Fruit fly (Drosophila melanogaster) whole organism, embryonic: Measurements from ENCODE around the gene CG31388.
A peak's percentile ranks its signal among the peaks of the same experiment; 100 is the strongest.

Source experiments
- B-H2 ChIP-seq: fragments of 200-800 bp; sonication (Bioruptor generic); optimal IDR thresholded peaks from 2 replicates; lab custom pipeline; 2018; ENCODE audit warnings: missing biosample characterization, mild to moderate bottlenecking, missing genetic modification characterization
- CG10321 ChIP-seq: fragments of 200-800 bp; sonication (Bioruptor generic); IDR thresholded peaks from 2 replicates; pipeline ENCODE4 v1.3.6; 2022; ENCODE audit warnings: missing biosample characterization, missing genetic modification characterization
- CG10462 ChIP-seq: fragments of 200-800 bp; sonication (Bioruptor generic); optimal IDR thresholded peaks from 2 replicates; lab custom pipeline; 2016; ENCODE audit warnings: missing biosample characterization, missing genetic modification characterization
- CG10543 ChIP-seq: fragments of 200-800 bp; sonication (Bioruptor generic); optimal IDR thresholded peaks from 3 replicates; lab custom pipeline; 2017; ENCODE audit warnings: missing biosample characterization, mild to moderate bottlenecking, missing genetic modification characterization, moderate library complexity
- CG11695 ChIP-seq: fragments of 200-800 bp; sonication (Bioruptor generic); IDR thresholded peaks from 3 replicates; pipeline ENCODE4 v1.3.6; 2022; ENCODE audit warnings: missing biosample characterization, missing genetic modification characterization
- CG12104 ChIP-seq: fragments of 200-800 bp; sonication (Bioruptor generic); optimal IDR thresholded peaks from 3 replicates; lab custom pipeline; 2016; ENCODE audit warnings: missing biosample characterization, missing genetic modification characterization
- CG12769 ChIP-seq: fragments of 200-800 bp; sonication (Bioruptor generic); optimal IDR thresholded peaks from 2 replicates; lab custom pipeline; 2019; ENCODE audit warnings: missing biosample characterization, mild to moderate bottlenecking, missing genetic modification characterization, moderate library complexity
- CG14050 ChIP-seq: fragments of 200-800 bp; sonication (Bioruptor generic); IDR thresholded peaks from 3 replicates; pipeline ENCODE4 v1.3.6; 2022; ENCODE audit warnings: missing biosample characterization, missing genetic modification characterization
- CG14710 ChIP-seq: fragments of 200-800 bp; sonication (Bioruptor generic); optimal IDR thresholded peaks from 3 replicates; lab custom pipeline; 2019; ENCODE audit warnings: missing biosample characterization, mild to moderate bottlenecking, missing genetic modification characterization, moderate library complexity
- CG15269 ChIP-seq: fragments of 200-800 bp; sonication (Bioruptor generic); optimal IDR thresholded peaks from 2 replicates; lab custom pipeline; 2018; ENCODE audit warnings: missing biosample characterization, mild to moderate bottlenecking, missing genetic modification characterization, moderate library complexity
- CG15514 ChIP-seq: fragments of 200-800 bp; sonication (Bioruptor generic); optimal IDR thresholded peaks from 3 replicates; lab custom pipeline; 2017; ENCODE audit warnings: missing biosample characterization, missing genetic modification characterization, mild to moderate bottlenecking, moderate library complexity, missing genetic modification reagents
- CG18011 ChIP-seq: fragments of 200-800 bp; sonication (Bioruptor generic); optimal IDR thresholded peaks from 2 replicates; lab custom pipeline; 2017; ENCODE audit warnings: missing biosample characterization, missing genetic modification characterization, mild to moderate bottlenecking, moderate library complexity, missing genotype
- CG18262 ChIP-seq: fragments of 200-800 bp; optimal IDR thresholded peaks from 3 replicates; lab custom pipeline; 2019; ENCODE audit warnings: missing biosample characterization, mild to moderate bottlenecking, missing genetic modification characterization, moderate library complexity
- CG1832 ChIP-seq: fragments of 200-800 bp; sonication (Bioruptor generic); optimal IDR thresholded peaks from 2 replicates; lab custom pipeline; 2017; ENCODE audit warnings: missing biosample characterization, mild to moderate bottlenecking, missing genetic modification characterization, inconsistent platforms
- CG2116 ChIP-seq: fragments of 200-800 bp; sonication (Bioruptor generic); optimal IDR thresholded peaks from 3 replicates; lab custom pipeline; 2018; ENCODE audit warnings: missing biosample characterization, mild to moderate bottlenecking, missing genetic modification characterization
- CG31224 ChIP-seq: fragments of 200-800 bp; sonication (Bioruptor generic); IDR thresholded peaks from 2 replicates; pipeline ENCODE4 v1.3.6; 2022; ENCODE audit warnings: missing biosample characterization, missing genetic modification characterization
- CG34422 ChIP-seq: fragments of 200-800 bp; sonication (Bioruptor generic); IDR thresholded peaks from 3 replicates; pipeline ENCODE4 v1.3.6; 2022; ENCODE audit warnings: missing biosample characterization, missing genetic modification characterization
- CG4282 ChIP-seq: fragments of 200-800 bp; sonication (Bioruptor generic); optimal IDR thresholded peaks from 2 replicates; lab custom pipeline; 2016; ENCODE audit warnings: missing biosample characterization, missing genetic modification characterization
- CG9437 ChIP-seq: fragments of 200-800 bp; sonication (Bioruptor generic); optimal IDR thresholded peaks from 2 replicates; lab custom pipeline; 2018; ENCODE audit warnings: missing biosample characterization, mild to moderate bottlenecking, missing genetic modification characterization
- CHES-1-like ChIP-seq: fragments of 200-800 bp; sonication (Bioruptor generic); optimal IDR thresholded peaks from 2 replicates; lab custom pipeline; 2016; ENCODE audit warnings: missing biosample characterization, missing genetic modification characterization
- D19A ChIP-seq: fragments of 200-800 bp; optimal IDR thresholded peaks from 3 replicates; lab custom pipeline; 2019; ENCODE audit warnings: missing biosample characterization, mild to moderate bottlenecking, missing genetic modification characterization, moderate library complexity
- Dek ChIP-seq: fragments of 200-800 bp; sonication (Bioruptor generic); optimal IDR thresholded peaks from 3 replicates; lab custom pipeline; 2019; ENCODE audit warnings: missing biosample characterization, mild to moderate bottlenecking, missing genetic modification characterization, moderate library complexity
- Dp ChIP-seq: fragments of 200-800 bp; sonication (Bioruptor generic); optimal IDR thresholded peaks from 2 replicates; lab custom pipeline; 2018; ENCODE audit warnings: missing biosample characterization, mild to moderate bottlenecking, missing genetic modification characterization, moderate library complexity
- Gug ChIP-seq: fragments of 200-800 bp; sonication (Bioruptor generic); IDR thresholded peaks from 4 replicates; pipeline ENCODE4 v1.3.6; 2022; ENCODE audit warnings: missing biosample characterization, missing genetic modification characterization
- HLH54F ChIP-seq: fragments of 200-800 bp; sonication (Bioruptor generic); optimal IDR thresholded peaks from 3 replicates; lab custom pipeline; 2016; ENCODE audit warnings: missing biosample characterization, missing genetic modification characterization
- Kr ChIP-seq: fragments of 200-800 bp; sonication (Bioruptor generic); optimal IDR thresholded peaks from 2 replicates; lab custom pipeline; 2017; ENCODE audit warnings: missing biosample characterization, mild to moderate bottlenecking, missing genetic modification characterization
- MBD-R2 ChIP-seq: fragments of 200-800 bp; sonication (Bioruptor generic); IDR thresholded peaks from 2 replicates; pipeline ENCODE4 v1.3.6; 2022; ENCODE audit warnings: missing biosample characterization, missing genetic modification characterization
- Med ChIP-seq: fragments of 200-800 bp; sonication (Bioruptor generic); peaks from one replicate; lab custom pipeline; 2016; ENCODE audit warnings: missing biosample characterization, missing genetic modification characterization, mild to moderate bottlenecking, inconsistent platforms, moderate library complexity
- Meics ChIP-seq: fragments of 200-800 bp; sonication (Bioruptor generic); optimal IDR thresholded peaks from 2 replicates; lab custom pipeline; 2017; ENCODE audit warnings: missing biosample characterization, mild to moderate bottlenecking, missing genetic modification characterization
- Myb ChIP-seq: fragments of 200-800 bp; sonication (Bioruptor generic); optimal IDR thresholded peaks from 2 replicates; lab custom pipeline; 2016; ENCODE audit warnings: missing biosample characterization, missing genetic modification characterization
- NK7.1 ChIP-seq: fragments of 200-800 bp; sonication (Bioruptor generic); optimal IDR thresholded peaks from 3 replicates; lab custom pipeline; 2016; ENCODE audit warnings: missing biosample characterization, missing genetic modification characterization
- Nf-YB ChIP-seq: fragments of 200-800 bp; sonication (Bioruptor generic); optimal IDR thresholded peaks from 3 replicates; lab custom pipeline; 2019; ENCODE audit warnings: missing biosample characterization, mild to moderate bottlenecking, missing genetic modification characterization, moderate library complexity
- NfI ChIP-seq: fragments of 200-800 bp; sonication (Bioruptor generic); optimal IDR thresholded peaks from 3 replicates; lab custom pipeline; 2018; ENCODE audit warnings: missing biosample characterization, mild to moderate bottlenecking, missing genetic modification characterization, moderate library complexity
- Sox100B ChIP-seq: fragments of 200-800 bp; sonication (Bioruptor generic); optimal IDR thresholded peaks from 3 replicates; lab custom pipeline; 2018; ENCODE audit warnings: missing biosample characterization, mild to moderate bottlenecking, missing genetic modification characterization
- Taf1 ChIP-seq: fragments of 200-800 bp; sonication (Bioruptor generic); IDR thresholded peaks from 2 replicates; pipeline ENCODE4 v1.3.6; 2022; ENCODE audit warnings: missing biosample characterization, missing genetic modification characterization
- ac ChIP-seq: fragments of 200-800 bp; sonication (Bioruptor generic); optimal IDR thresholded peaks from 3 replicates; lab custom pipeline; 2017; ENCODE audit warnings: missing biosample characterization, mild to moderate bottlenecking, missing genetic modification characterization
- dmrt11E ChIP-seq: fragments of 200-800 bp; sonication (Bioruptor generic); optimal IDR thresholded peaks from 3 replicates; lab custom pipeline; 2018; ENCODE audit warnings: missing biosample characterization, mild to moderate bottlenecking, missing genetic modification characterization, moderate library complexity
- hkb ChIP-seq, 2 experiments: fragments of 200-800 bp in 1 of 2; fragments of >200 bp in 1 of 2; sonication (Bioruptor generic) in 1 of 2; IDR thresholded peaks in 1 of 2; optimal IDR thresholded peaks in 1 of 2; 2 replicates each; pipeline versions ENCODE4 v1.3.6 to Lab custom; 2017 to 2022; ENCODE audit warnings: missing biosample characterization in 1 of 2, missing genetic modification characterization in 1 of 2
- jigr1 ChIP-seq: fragments of 200-800 bp; sonication (Bioruptor generic); IDR thresholded peaks from 3 replicates; pipeline ENCODE4 v1.3.6; 2022; ENCODE audit warnings: missing biosample characterization, missing genetic modification characterization
- mirr ChIP-seq: fragments of 200-800 bp; sonication (Bioruptor generic); optimal IDR thresholded peaks from 3 replicates; lab custom pipeline; 2018; ENCODE audit warnings: missing biosample characterization, mild to moderate bottlenecking, missing genetic modification characterization
- nmo ChIP-seq: fragments of 200-800 bp; sonication (Bioruptor generic); optimal IDR thresholded peaks from 2 replicates; lab custom pipeline; 2018; ENCODE audit warnings: missing biosample characterization, mild to moderate bottlenecking, missing genetic modification characterization, moderate library complexity
- org-1 ChIP-seq: fragments of 200-800 bp; sonication (Bioruptor generic); optimal IDR thresholded peaks from 2 replicates; lab custom pipeline; 2017; ENCODE audit warnings: missing biosample characterization, missing genetic modification characterization
- pnt ChIP-seq: fragments of 200-800 bp; sonication (Bioruptor generic); optimal IDR thresholded peaks from 3 replicates; lab custom pipeline; 2016; ENCODE audit warnings: missing biosample characterization, missing genetic modification characterization
- run ChIP-seq: fragments of 200-800 bp; sonication (Bioruptor generic); optimal IDR thresholded peaks from 3 replicates; lab custom pipeline; 2018; ENCODE audit warnings: missing biosample characterization, mild to moderate bottlenecking, missing genetic modification characterization
- sd ChIP-seq: fragments of 200-800 bp; sonication (Bioruptor generic); optimal IDR thresholded peaks from 3 replicates; lab custom pipeline; 2018; ENCODE audit warnings: missing biosample characterization, mild to moderate bottlenecking, missing genetic modification characterization, moderate library complexity
- tio ChIP-seq: fragments of 200-800 bp; sonication (Bioruptor generic); optimal IDR thresholded peaks from 2 replicates; lab custom pipeline; 2017; ENCODE audit warnings: missing biosample characterization, missing genetic modification characterization, inconsistent platforms
- ttk ChIP-seq: fragments of 200-800 bp; sonication (Bioruptor generic); IDR thresholded peaks from 2 replicates; pipeline ENCODE4 v2.1.2; 2022; ENCODE audit warnings: missing biosample characterization, missing genetic modification characterization
- unc-4 ChIP-seq: fragments of 200-800 bp; sonication (Bioruptor generic); IDR thresholded peaks from 2 replicates; pipeline ENCODE4 v1.3.6; 2022; ENCODE audit warnings: missing biosample characterization, missing genetic modification characterization; ENCODE audit not compliant: partially characterized antibody
- unpg ChIP-seq: fragments of 200-800 bp; sonication (Bioruptor generic); optimal IDR thresholded peaks from 3 replicates; lab custom pipeline; 2018; ENCODE audit warnings: missing biosample characterization, mild to moderate bottlenecking, missing genetic modification characterization, moderate library complexity

CG31388 gene

dm6 chr3R:11214449-11214950 is 23.1 kb upstream of the CG31388 start, which contains the start of gene ZnT86D (continued):
- TF ChIP-seq D19A: peak; percentile 60
- peak; percentile 55 for TF ChIP-seq sd (tag; lab: Kevin White, UChicago)
- peak; percentile 75 for TF ChIP-seq Meics (GFP tag; lab: Kevin White, UChicago)
- peak; percentile 6 for TF ChIP-seq Dp (GFP tag; lab: Kevin White, UChicago)
- TF ChIP-seq Sox100B (GFP tag; lab: Kevin White, UChicago): peak; percentile 72
- peak; percentile 12 for TF ChIP-seq dmrt11E
- TF ChIP-seq Gug (GFP tag; lab: Robert Waterston, UW): peak; percentile 50; the same call in 2 of the 4 replicates
- TF ChIP-seq CG18262 (tag; lab: Kevin White, UChicago): peak; percentile 69
- peak; percentile 8 for TF ChIP-seq CG18011 (GFP tag; lab: Kevin White, UChicago)
- TF ChIP-seq jigr1 (GFP tag; lab: Robert Waterston, UW): no peak
- peak; percentile 75 for TF ChIP-seq HLH54F (GFP tag; lab: Kevin White, UChicago)
- peak; percentile 72 for TF ChIP-seq CG15269
- no peak for TF ChIP-seq CG31224 (GFP tag; lab: Robert Waterston, UW)
- TF ChIP-seq Med (GFP tag; lab: Kevin White, UChicago): peak; percentile 95
- TF ChIP-seq CG1832: no peak
- TF ChIP-seq CG15514 (GFP tag; lab: Kevin White, UChicago): peak; percentile 61
- TF ChIP-seq CG2116: no peak
- TF ChIP-seq Myb (GFP tag; lab: Kevin White, UChicago): peak; percentile 38
- TF ChIP-seq CG4282 (GFP tag; lab: Kevin White, UChicago): no peak
- TF ChIP-seq Nf-YB (GFP tag; lab: Kevin White, UChicago): peak; percentile 45
- no peak for TF ChIP-seq Taf1 (GFP tag; lab: Robert Waterston, UW)
- TF ChIP-seq Dek (tag; lab: Kevin White, UChicago): peak; percentile 72
- TF ChIP-seq B-H2 (GFP tag; lab: Kevin White, UChicago): peak; percentile 70
- TF ChIP-seq CG12104 (GFP tag; lab: Kevin White, UChicago): peak; percentile 20
- peak; percentile 80 for TF ChIP-seq CG10321 (GFP tag; lab: Robert Waterston, UW)
- peak; percentile 60 for TF ChIP-seq CG9437 (GFP tag; lab: Kevin White, UChicago)
- TF ChIP-seq CG14050 (GFP tag; lab: Robert Waterston, UW): no peak
- TF ChIP-seq CG12769 (tag; lab: Kevin White, UChicago): peak; percentile 10
- TF ChIP-seq run: no peak
- no peak for TF ChIP-seq ac (GFP tag; lab: Kevin White, UChicago)
- TF ChIP-seq mirr (GFP tag; lab: Kevin White, UChicago): peak; percentile 10
- TF ChIP-seq CG34422: peak; percentile 60; the same call in 2 of the 3 replicates
- TF ChIP-seq nmo: peak; percentile 67
- TF ChIP-seq CG11695 (GFP tag; lab: Robert Waterston, UW): no peak
- no peak for TF ChIP-seq org-1 (GFP tag; lab: Kevin White, UChicago)
- peak; percentile 77 for TF ChIP-seq MBD-R2 (GFP tag; lab: Robert Waterston, UW)
- TF ChIP-seq CG10543 (GFP tag; lab: Kevin White, UChicago): peak; percentile 87
- TF ChIP-seq hkb (optimal IDR thresholded peaks at IDR 0.05; lab: Kevin White, UChicago): no peak
- 0 out of 2 replicates have a peak, but pooled peaks have one; percentile 6 for TF ChIP-seq hkb (GFP tag; IDR thresholded peaks at IDR 0.05; lab: Robert Waterston, UW)
- peak; percentile 22 for TF ChIP-seq pnt (GFP tag; lab: Kevin White, UChicago)
- no peak for TF ChIP-seq ttk (GFP tag; lab: Robert Waterston, UW)
- peak; percentile 43; the same call in 1 of the 2 replicates for TF ChIP-seq unc-4
- TF ChIP-seq Kr (GFP tag; lab: Kevin White, UChicago): no peak
- peak; percentile 75 for TF ChIP-seq CHES-1-like (GFP tag; lab: Kevin White, UChicago)
- peak; percentile 39 for TF ChIP-seq NK7.1 (GFP tag; lab: Kevin White, UChicago)
- no peak for TF ChIP-seq CG10462
- peak; percentile 58 for TF ChIP-seq unpg (GFP tag; lab: Kevin White, UChicago)
- no peak for TF ChIP-seq tio
- TF ChIP-seq CG14710 (tag; lab: Kevin White, UChicago): peak; percentile 86
- peak; percentile 67 for TF ChIP-seq NfI (GFP tag; lab: Kevin White, UChicago)
